Worm (Caenorhabditis elegans): ENCODE data around the gene sdz-20.

sdz-20 gene

DNA sequence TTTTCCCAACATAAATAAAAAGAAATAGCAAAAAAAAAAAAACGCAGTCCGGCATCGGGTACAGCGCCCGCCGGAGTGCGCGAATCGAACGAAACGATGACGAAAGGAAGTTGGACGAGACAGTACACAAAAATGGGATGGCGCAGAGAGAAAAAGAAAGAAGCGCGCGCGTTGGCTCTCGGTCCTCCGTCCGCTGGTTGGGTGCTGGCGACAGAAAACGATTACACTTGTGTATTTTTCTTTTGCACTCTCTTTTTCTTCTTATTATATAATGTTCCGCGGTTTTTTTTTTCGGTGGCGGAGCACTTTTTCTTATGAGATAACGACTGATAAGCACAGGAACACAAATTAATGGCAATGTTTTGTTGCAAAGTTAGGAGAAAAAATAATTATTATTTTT is 43.4 kb downstream of the sdz-20 start (continued):
- TF ChIP-seq aly-2 (tag; optimal IDR thresholded peaks at IDR 0.05) (no peak), lin-38 (GFP tag; IDR thresholded peaks at IDR 0.05) (peak; percentile 33; the same call in 1 of the 2 replicates), tag-97 (GFP tag; IDR thresholded peaks at IDR 0.05) (no peak), lin-15B (tag; optimal IDR thresholded peaks at IDR 0.05) (no peak), nhr-10 (tag; optimal IDR thresholded peaks at IDR 0.05) (no peak), attf-4 (tag; optimal IDR thresholded peaks at IDR 0.05) (no peak), nhr-42 (GFP tag; IDR thresholded peaks at IDR 0.05) (no peak), unc-39 (tag; optimal IDR thresholded peaks at IDR 0.05) (no peak), lir-3 (tag; optimal IDR thresholded peaks at IDR 0.05) (no peak), ces-1 (GFP tag; optimal IDR thresholded peaks at IDR 0.05) (no peak), hif-1 (tag; optimal IDR thresholded peaks at IDR 0.05) (peak in 1 of 2 experiments; percentile 55), mes-2 (tag; optimal IDR thresholded peaks at IDR 0.05; ENCODE audit: poor library complexity, severe bottlenecking) (peak; percentile 50), ZK546.5 (tag; optimal IDR thresholded peaks at IDR 0.05) (no peak), Y5F2A.4 (GFP tag; optimal IDR thresholded peaks at IDR 0.05) (no peak), daf-12 (tag; optimal IDR thresholded peaks at IDR 0.05) (no peak), sdz-12 (GFP tag; optimal IDR thresholded peaks at IDR 0.05) (no peak), dve-1 (tag; optimal IDR thresholded peaks at IDR 0.05; ENCODE audit: insufficient read depth) (peak; percentile 55), ceh-62 (tag; optimal IDR thresholded peaks at IDR 0.05) (no peak), mep-1 (tag; optimal IDR thresholded peaks at IDR 0.05) (peak; percentile 69), dpl-1 (GFP tag; optimal IDR thresholded peaks at IDR 0.05) (no peak), dmd-6 (GFP tag; IDR thresholded peaks at IDR 0.05) (peak; percentile 70), ztf-11 (tag; optimal IDR thresholded peaks at IDR 0.05) (no peak), gei-8 (GFP tag; optimal IDR thresholded peaks at IDR 0.05) (no peak), ctbp-1 (GFP tag; IDR thresholded peaks at IDR 0.05) (0 out of 2 replicates have a peak, but pooled peaks have one; percentile 25), zip-2 (tag; optimal IDR thresholded peaks at IDR 0.05) (no peak), Y75B8A.6 (GFP tag; IDR thresholded peaks at IDR 0.05) (no peak), vab-7 (GFP tag; IDR thresholded peaks at IDR 0.05) (no peak), lim-7 (GFP tag; IDR thresholded peaks at IDR 0.05) (no peak), R02D3.7 (tag; optimal IDR thresholded peaks at IDR 0.05) (no peak), mxl-2 (GFP tag; conservative IDR thresholded peaks at IDR 0.05) (no peak), unc-130 (GFP tag; optimal IDR thresholded peaks at IDR 0.05) (no peak), duxl-1 (tag; optimal IDR thresholded peaks at IDR 0.05; ENCODE audit: poor library complexity) (no peak), spr-1 (tag; optimal IDR thresholded peaks at IDR 0.05) (no peak), zag-1 (tag; optimal IDR thresholded peaks at IDR 0.05) (no peak), snpc-4 (tag; optimal IDR thresholded peaks at IDR 0.05) (no peak), F49E8.2 (tag; optimal IDR thresholded peaks at IDR 0.05; ENCODE audit: borderline replicate concordance) (no peak), spr-3 (GFP tag; optimal IDR thresholded peaks at IDR 0.05) (no peak), D1046.2 (GFP tag; IDR thresholded peaks at IDR 0.05) (no peak), nhr-237 (tag; optimal IDR thresholded peaks at IDR 0.05) (no peak), T26A8.4 (GFP tag; IDR thresholded peaks at IDR 0.05) (no peak), cey-2 (tag; optimal IDR thresholded peaks at IDR 0.05; ENCODE audit: borderline replicate concordance, insufficient read depth) (no peak), egl-27 (tag; optimal IDR thresholded peaks at IDR 0.05) (no peak), ceh-82 (tag; optimal IDR thresholded peaks at IDR 0.05) (no peak), ceh-28 (tag; optimal IDR thresholded peaks at IDR 0.05) (no peak), pqm-1 (tag; optimal IDR thresholded peaks at IDR 0.05) (peak; percentile 79), Y105C5A.15 (GFP tag; IDR thresholded peaks at IDR 0.05) (no peak), tra-1 (GFP tag; IDR thresholded peaks at IDR 0.05) (peak; percentile 64; the same call in 1 of the 2 replicates), dmd-9 (GFP tag; IDR thresholded peaks at IDR 0.05) (no peak), daf-19 (GFP tag; conservative IDR thresholded peaks at IDR 0.05) (no peak), rbr-2 (tag; optimal IDR thresholded peaks at IDR 0.05) (peak; percentile 65), ceh-20 (GFP tag; IDR thresholded peaks at IDR 0.05) (no peak), Y48G9A.11 (GFP tag; IDR thresholded peaks at IDR 0.05) (no peak), daf-8 (GFP tag; IDR thresholded peaks at IDR 0.05) (no peak)
